Fruit fly (Drosophila melanogaster): ENCODE measurements around the gene RpS17.

The RpS17 gene

DNA sequence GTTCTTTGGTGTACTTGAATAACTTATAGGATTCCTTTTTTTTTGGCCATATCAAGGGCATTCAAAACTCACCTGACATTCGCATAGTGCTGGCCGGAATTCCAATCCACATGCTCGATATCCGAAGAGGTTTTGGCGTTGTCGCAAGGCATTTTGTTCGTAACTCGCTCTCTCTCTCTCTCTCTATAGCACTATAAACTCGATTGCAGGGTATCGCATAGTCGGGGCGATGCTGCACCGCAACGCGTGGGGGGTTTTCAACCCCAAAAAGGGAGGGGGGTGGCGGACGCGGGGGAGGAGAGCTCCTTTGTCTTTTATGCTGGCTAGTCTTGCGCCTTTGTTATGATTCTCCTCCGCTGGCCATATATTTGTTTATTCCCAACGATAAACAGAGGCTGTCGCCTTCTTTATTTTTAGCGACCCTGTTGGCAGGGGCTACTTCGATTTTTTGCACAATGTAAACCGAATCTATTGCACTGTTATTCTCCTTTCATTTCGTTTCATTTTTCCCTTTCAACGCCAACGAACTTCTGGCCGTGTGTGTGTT is 31.1 kb downstream of the RpS17 start (continued):
- no peak for TF ChIP-seq CG10631 (GFP tag; optimal IDR thresholded peaks at IDR 0.05)
- no peak for TF ChIP-seq CG31627 (GFP tag; optimal IDR thresholded peaks at IDR 0.05)
- TF ChIP-seq achi (GFP tag; optimal IDR thresholded peaks at IDR 0.05): no peak
- peak; percentile 6 for TF ChIP-seq net (GFP tag; optimal IDR thresholded peaks at IDR 0.05)
- peak; percentile 39 for TF ChIP-seq CG3032 (tag; optimal IDR thresholded peaks at IDR 0.05)
- TF ChIP-seq fd85E (GFP tag; optimal IDR thresholded peaks at IDR 0.05): no peak
- TF ChIP-seq CG8319 (GFP tag; optimal IDR thresholded peaks at IDR 0.05): no peak
- TF ChIP-seq CG34406 (GFP tag; optimal IDR thresholded peaks at IDR 0.05): no peak
- no peak for TF ChIP-seq Hr38 (GFP tag; optimal IDR thresholded peaks at IDR 0.05)
- TF ChIP-seq cyc (GFP tag; optimal IDR thresholded peaks at IDR 0.05): peak; percentile 16
- no peak for TF ChIP-seq Sox102F (GFP tag; optimal IDR thresholded peaks at IDR 0.05)
- TF ChIP-seq spab (GFP tag; optimal IDR thresholded peaks at IDR 0.05): peak; percentile 14
- no peak for TF ChIP-seq acj6 (GFP tag; optimal IDR thresholded peaks at IDR 0.05)
- TF ChIP-seq CG9139 (GFP tag; optimal IDR thresholded peaks at IDR 0.05): no peak
- no peak for TF ChIP-seq CG11762 (GFP tag; optimal IDR thresholded peaks at IDR 0.05; ENCODE audit: insufficient read depth)
- no peak for TF ChIP-seq Hr4 (GFP tag; optimal IDR thresholded peaks at IDR 0.05)
- TF ChIP-seq CG6808 (GFP tag; optimal IDR thresholded peaks at IDR 0.05): peak; percentile 5
- TF ChIP-seq svp (GFP tag): no peak

DNA sequence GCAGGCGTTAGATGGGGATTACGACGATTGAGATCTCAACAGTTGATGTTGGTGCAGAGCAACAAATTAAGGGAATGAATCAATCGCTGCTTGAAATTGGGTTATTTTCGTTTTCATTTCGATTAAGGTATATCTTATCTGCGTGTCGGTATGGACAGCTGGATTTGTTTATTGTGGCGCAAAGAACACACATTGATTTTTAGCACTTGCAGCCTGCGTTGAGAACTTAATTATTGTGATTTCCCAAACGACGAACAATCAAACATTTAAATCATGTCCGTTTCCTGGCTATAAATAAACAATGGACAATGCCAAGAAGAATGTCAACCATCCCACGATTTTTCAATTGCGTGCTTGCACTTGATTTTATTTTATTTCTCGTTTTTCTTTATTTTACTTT is 31.6 kb downstream of the RpS17 start:
- no peak for TF ChIP-seq CG15336 (GFP tag; IDR thresholded peaks at IDR 0.05)

DNA sequence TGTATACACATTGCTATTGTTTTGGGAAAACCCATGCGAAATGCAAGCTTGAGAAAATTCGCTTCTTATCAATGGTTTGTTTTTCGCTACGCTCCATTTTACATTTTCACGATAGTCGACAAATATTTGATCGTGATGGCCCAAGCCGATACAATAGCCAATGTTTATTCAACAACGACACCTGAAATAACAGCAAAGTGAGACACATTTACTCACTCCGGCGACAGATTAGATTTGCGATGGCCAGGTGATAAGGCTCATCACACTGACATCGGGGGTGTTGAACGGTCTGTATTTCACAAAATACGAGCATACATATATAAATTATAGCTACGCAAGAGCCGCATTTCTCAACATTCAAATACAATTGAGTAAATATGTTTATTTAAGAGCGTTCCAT is 32.5 kb downstream of the RpS17 start:
- TF ChIP-seq achi (GFP tag; optimal IDR thresholded peaks at IDR 0.05) (no peak), OdsH (GFP tag; optimal IDR thresholded peaks at IDR 0.05) (peak; percentile 4), CG4318 (GFP tag; optimal IDR thresholded peaks at IDR 0.05) (no peak), CG6792 (GFP tag; optimal IDR thresholded peaks at IDR 0.05) (no peak), Eip78C (GFP tag) (peak; percentile 25), CG6854 (GFP tag; optimal IDR thresholded peaks at IDR 0.05) (no peak), CG11902 (GFP tag; optimal IDR thresholded peaks at IDR 0.05) (no peak), Lpt (GFP tag; optimal IDR thresholded peaks at IDR 0.05) (no peak), CG8119 (GFP tag; IDR thresholded peaks at IDR 0.05) (0 out of 3 replicates have a peak, but pooled peaks have one; percentile 22), CG3032 (tag; optimal IDR thresholded peaks at IDR 0.05) (no peak), Eip93F (GFP tag; optimal IDR thresholded peaks at IDR 0.05) (no peak), CG7368 (GFP tag; optimal IDR thresholded peaks at IDR 0.05) (peak; percentile 1), Ets21C (GFP tag; optimal IDR thresholded peaks at IDR 0.05) (no peak), fd85E (GFP tag; optimal IDR thresholded peaks at IDR 0.05) (no peak), spab (GFP tag; optimal IDR thresholded peaks at IDR 0.05) (peak; percentile 23), CG10669 (GFP tag; optimal IDR thresholded peaks at IDR 0.05) (no peak), CG6808 (GFP tag; optimal IDR thresholded peaks at IDR 0.05) (peak; percentile 52), Ets96B (tag; optimal IDR thresholded peaks at IDR 0.05) (no peak), CG16779 (tag; optimal IDR thresholded peaks at IDR 0.05) (peak; percentile 4), CG6163 (GFP tag; IDR thresholded peaks at IDR 0.05) (peak; percentile 57; the same call in 2 of the 3 replicates), CG8319 (GFP tag; optimal IDR thresholded peaks at IDR 0.05) (no peak), CG10631 (GFP tag; optimal IDR thresholded peaks at IDR 0.05) (peak; percentile 16), Hr4 (GFP tag; optimal IDR thresholded peaks at IDR 0.05) (no peak), CG34406 (GFP tag; optimal IDR thresholded peaks at IDR 0.05) (no peak), vri (GFP tag; optimal IDR thresholded peaks at IDR 0.05) (peak; percentile 40), net (GFP tag; optimal IDR thresholded peaks at IDR 0.05) (no peak), Hr38 (GFP tag; optimal IDR thresholded peaks at IDR 0.05) (no peak), svp (GFP tag) (peak; percentile 45), esn (GFP tag; optimal IDR thresholded peaks at IDR 0.05) (peak; percentile 9), fkh (GFP tag; optimal IDR thresholded peaks at IDR 0.05) (peak; percentile 93)
